Worm (Caenorhabditis elegans): Measurements from ENCODE around the gene daz-1.

daz-1 gene

DNA sequence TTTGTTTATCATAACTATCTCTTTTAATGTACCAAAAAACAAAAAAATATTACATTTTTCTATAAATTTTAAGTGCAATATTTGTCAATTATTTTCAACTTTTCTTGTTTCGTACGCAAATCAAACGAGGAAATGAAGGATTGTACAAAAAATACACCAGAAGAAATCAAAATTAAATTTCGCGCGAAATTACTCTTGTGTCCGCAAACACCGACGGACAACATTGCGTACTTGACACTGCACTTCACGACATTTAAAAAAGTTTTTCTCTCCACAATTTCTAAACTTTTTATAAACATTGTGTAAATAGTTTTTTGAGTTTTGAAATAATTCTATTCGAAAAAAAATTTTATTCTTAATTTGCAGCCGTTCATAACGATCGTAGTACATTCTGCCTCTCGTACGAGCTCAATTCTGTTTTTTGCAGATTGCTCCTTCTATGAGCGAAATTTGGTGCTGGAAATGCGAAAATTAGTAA is 17.9 kb downstream of the daz-1 start, which contains the start of gene mrps-16 (continued):
- TF ChIP-seq jun-1 (tag; optimal IDR thresholded peaks at IDR 0.05) = peak; percentile 58
- TF ChIP-seq lir-3 (tag; optimal IDR thresholded peaks at IDR 0.05; ENCODE audit: poor library complexity) = peak; percentile 41
- peak; percentile 41 for TF ChIP-seq lin-39 (tag; optimal IDR thresholded peaks at IDR 0.05)
- TF ChIP-seq F16B12.6 (tag; optimal IDR thresholded peaks at IDR 0.05) = peak; percentile 98
- TF ChIP-seq nhr-84 (tag; optimal IDR thresholded peaks at IDR 0.05) = no peak
- TF ChIP-seq alr-1 (tag; optimal IDR thresholded peaks at IDR 0.05; ENCODE audit: borderline replicate concordance) = no peak
- peak; percentile 38 for TF ChIP-seq snpc-4 (tag; optimal IDR thresholded peaks at IDR 0.05)
- TF ChIP-seq zag-1 (tag; optimal IDR thresholded peaks at IDR 0.05) = no peak
- TF ChIP-seq fkh-10 (GFP tag; optimal IDR thresholded peaks at IDR 0.05) = no peak
- TF ChIP-seq nhr-90 (tag; optimal IDR thresholded peaks at IDR 0.05; ENCODE audit: poor library complexity) = peak; percentile 64
- TF ChIP-seq pax-3 (tag; optimal IDR thresholded peaks at IDR 0.05) = no peak
- TF ChIP-seq nhr-76 (tag; optimal IDR thresholded peaks at IDR 0.05) = no peak
- no peak for TF ChIP-seq egl-13 (tag; optimal IDR thresholded peaks at IDR 0.05)
- peak; percentile 62 for TF ChIP-seq lin-14 (GFP tag; optimal IDR thresholded peaks at IDR 0.05)
- TF ChIP-seq unc-62 (GFP tag; optimal IDR thresholded peaks at IDR 0.05) = no peak
- no peak for TF ChIP-seq nhr-237 (tag; optimal IDR thresholded peaks at IDR 0.05)
- peak; percentile 31 for TF ChIP-seq lin-15B (tag; optimal IDR thresholded peaks at IDR 0.05)
- no peak for TF ChIP-seq Y116A8C.19 (tag; optimal IDR thresholded peaks at IDR 0.05; ENCODE audit: borderline replicate concordance)
- peak; percentile 67 for TF ChIP-seq xbp-1 (tag; optimal IDR thresholded peaks at IDR 0.05)
- TF ChIP-seq unc-30 (tag; optimal IDR thresholded peaks at IDR 0.05) = no peak
- no peak for TF ChIP-seq nhr-12 (tag; optimal IDR thresholded peaks at IDR 0.05)
- TF ChIP-seq lin-13 (GFP tag; optimal IDR thresholded peaks at IDR 0.05) = peak; percentile 32
- peak; percentile 79 for TF ChIP-seq tbx-2 (tag; optimal IDR thresholded peaks at IDR 0.05)
- peak; percentile 38 for TF ChIP-seq irx-1 (tag; optimal IDR thresholded peaks at IDR 0.05)
- no peak for TF ChIP-seq ztf-4 (tag; optimal IDR thresholded peaks at IDR 0.05)
- TF ChIP-seq ceh-90 (tag; optimal IDR thresholded peaks at IDR 0.05) = no peak
- TF ChIP-seq nhr-19 (GFP tag; conservative IDR thresholded peaks at IDR 0.05) = peak; percentile 78
- peak; percentile 37 for TF ChIP-seq nhr-77 (tag; optimal IDR thresholded peaks at IDR 0.05)
- TF ChIP-seq dsc-1 (tag; optimal IDR thresholded peaks at IDR 0.05) = peak; percentile 59
- TF ChIP-seq nhr-28 (tag; optimal IDR thresholded peaks at IDR 0.05) = no peak
- TF ChIP-seq unc-98 (GFP tag; IDR thresholded peaks at IDR 0.05) = no peak
- peak; percentile 54 for TF ChIP-seq grh-1 (GFP tag; IDR thresholded peaks at IDR 0.05)

DNA sequence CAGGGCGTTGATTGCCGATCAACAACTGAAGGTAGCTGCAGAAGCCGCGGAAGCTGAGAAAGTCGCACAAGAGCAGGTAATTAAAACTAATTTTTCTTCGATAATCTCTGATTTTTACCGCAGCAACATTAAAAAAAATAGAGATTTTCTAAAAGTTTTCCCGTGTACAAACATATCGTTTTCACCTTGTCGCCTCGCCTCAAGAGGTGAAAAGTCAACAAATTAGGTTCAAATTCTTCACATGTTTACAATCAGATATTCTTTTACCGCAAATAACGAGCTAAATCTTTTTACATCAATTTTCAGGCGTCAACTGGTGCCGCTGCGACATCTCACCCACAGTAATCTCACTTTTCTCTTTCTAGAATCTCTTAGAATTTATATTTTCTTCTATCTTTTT is 18.8 kb downstream of the daz-1 start, which contains the start of gene ilcr-2:
ilcr-2 (plus strand) TSS at position 301 of the 400 bp plus-strand sequence.
- TF ChIP-seq dsc-1 (tag; optimal IDR thresholded peaks at IDR 0.05) = no peak
- no peak for TF ChIP-seq nhr-90 (tag; optimal IDR thresholded peaks at IDR 0.05; ENCODE audit: poor library complexity)
- TF ChIP-seq lir-3 (tag; optimal IDR thresholded peaks at IDR 0.05; ENCODE audit: poor library complexity) = no peak
- no peak for TF ChIP-seq efl-1 (optimal IDR thresholded peaks at IDR 0.05)
- TF ChIP-seq efl-1 (GFP tag; optimal IDR thresholded peaks at IDR 0.05 in 1 of 2) = no peak
- TF ChIP-seq zip-4 (GFP tag; optimal IDR thresholded peaks at IDR 0.05) = no peak
- TF ChIP-seq mef-2 (tag; optimal IDR thresholded peaks at IDR 0.05) = no peak
- no peak for TF ChIP-seq ztf-11 (tag; optimal IDR thresholded peaks at IDR 0.05)
- TF ChIP-seq unc-130 (tag; optimal IDR thresholded peaks at IDR 0.05) = no peak
- TF ChIP-seq lsy-2 (tag; optimal IDR thresholded peaks at IDR 0.05) = no peak
- no peak for TF ChIP-seq ztf-4 (tag; optimal IDR thresholded peaks at IDR 0.05)
- TF ChIP-seq C16A3.4 (tag; optimal IDR thresholded peaks at IDR 0.05) = no peak
- TF ChIP-seq nhr-85 (tag) = no peak
- TF ChIP-seq unc-86 (tag; optimal IDR thresholded peaks at IDR 0.05) = no peak

DNA sequence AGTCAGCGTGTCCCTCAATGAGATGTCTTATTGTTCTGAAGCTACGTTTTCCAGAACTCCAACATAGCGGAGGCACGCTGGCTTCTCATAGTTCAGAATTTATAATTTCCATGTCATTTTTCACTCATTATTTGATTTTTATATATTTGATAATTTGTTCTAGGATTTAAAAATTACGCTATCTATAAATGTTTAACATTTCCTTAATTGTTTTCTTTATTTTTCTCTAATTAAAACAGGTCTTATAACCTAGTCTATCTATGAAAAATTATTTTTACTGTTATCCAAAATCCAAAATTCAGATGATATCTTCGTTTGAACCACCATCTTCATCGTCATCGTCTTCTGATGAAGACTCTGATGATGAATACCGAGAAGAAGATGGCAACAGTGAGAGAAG is 22.2 kb downstream of the daz-1 start, which contains the start of gene F56D1.1:
F56D1.1 (plus strand) TSS at position 301 of the 400 bp plus-strand sequence.
- TF ChIP-seq efl-1 (optimal IDR thresholded peaks at IDR 0.05) (no peak), efl-1 (GFP tag; optimal IDR thresholded peaks at IDR 0.05 in 1 of 2) (peak in 1 of 2 experiments; percentile 49), elt-2 (tag; optimal IDR thresholded peaks at IDR 0.05) (no peak)

All from whole organism, L1 larva.